Fruit fly (Drosophila melanogaster) whole organism, embryonic: ENCODE results near the gene CG14442.

Source experiments
- Abd-B ChIP-seq: fragments of 200-800 bp; sonication (Bioruptor generic); optimal IDR thresholded peaks from 2 replicates; lab custom pipeline; 2018; ENCODE audit warnings: missing biosample characterization, mild to moderate bottlenecking, missing genetic modification characterization, moderate library complexity
- Awh ChIP-seq: fragments of 200-800 bp; sonication (Bioruptor generic); IDR thresholded peaks from 2 replicates; pipeline ENCODE4, ENCODE4 v1.3.6; 2022; ENCODE audit warnings: missing biosample characterization, missing genetic modification characterization
- B-H2 ChIP-seq: fragments of 200-800 bp; sonication (Bioruptor generic); optimal IDR thresholded peaks from 2 replicates; lab custom pipeline; 2018; ENCODE audit warnings: missing biosample characterization, mild to moderate bottlenecking, missing genetic modification characterization
- CG10979 ChIP-seq: fragments of 200-800 bp; sonication (Bioruptor generic); optimal IDR thresholded peaks from 2 replicates; lab custom pipeline; 2018; ENCODE audit warnings: missing biosample characterization, mild to moderate bottlenecking, missing genetic modification characterization, moderate library complexity
- CG11696 ChIP-seq: fragments of 200-800 bp; sonication (Bioruptor generic); IDR thresholded peaks from 2 replicates; pipeline ENCODE4 v1.3.6; 2022; ENCODE audit warnings: missing biosample characterization, missing genetic modification characterization
- CG12071 ChIP-seq: fragments of 200-800 bp; sonication (Bioruptor generic); optimal IDR thresholded peaks from 3 replicates; lab custom pipeline; 2018; ENCODE audit warnings: missing biosample characterization, mild to moderate bottlenecking, missing genetic modification characterization
- CG12299 ChIP-seq: fragments of 200-800 bp; sonication (Bioruptor generic); optimal IDR thresholded peaks from 2 replicates; lab custom pipeline; 2018; ENCODE audit warnings: missing biosample characterization, mild to moderate bottlenecking, missing genetic modification characterization
- CG12391 ChIP-seq: fragments of 200-800 bp; sonication (Bioruptor generic); optimal IDR thresholded peaks from 3 replicates; lab custom pipeline; 2018; ENCODE audit warnings: missing biosample characterization, mild to moderate bottlenecking, missing genetic modification characterization, moderate library complexity
- CG12659 ChIP-seq: fragments of 200-800 bp; sonication (Bioruptor generic); optimal IDR thresholded peaks from 3 replicates; lab custom pipeline; 2017; ENCODE audit warnings: mild to moderate bottlenecking, missing biosample characterization, missing genetic modification reagents, missing genetic modification characterization
- CG12769 ChIP-seq: fragments of 200-800 bp; sonication (Bioruptor generic); optimal IDR thresholded peaks from 2 replicates; lab custom pipeline; 2019; ENCODE audit warnings: missing biosample characterization, mild to moderate bottlenecking, missing genetic modification characterization, moderate library complexity
- CG13123 ChIP-seq: fragments of 200-800 bp; sonication (Bioruptor generic); optimal IDR thresholded peaks from 2 replicates; lab custom pipeline; 2016; ENCODE audit warnings: missing biosample characterization, missing genetic modification characterization
- CG15011 ChIP-seq: fragments of 200-800 bp; sonication (Bioruptor generic); optimal IDR thresholded peaks from 3 replicates; lab custom pipeline; 2018; ENCODE audit warnings: missing biosample characterization, mild to moderate bottlenecking, missing genetic modification characterization
- CG17385 ChIP-seq: fragments of 200-800 bp; sonication (Bioruptor generic); optimal IDR thresholded peaks from 3 replicates; lab custom pipeline; 2018; ENCODE audit warnings: missing biosample characterization, mild to moderate bottlenecking, missing genetic modification characterization
- CG2129 ChIP-seq: fragments of 200-800 bp; sonication (Bioruptor generic); IDR thresholded peaks from 2 replicates; pipeline ENCODE4 v1.3.6; 2022; ENCODE audit warnings: missing biosample characterization, missing genetic modification characterization; ENCODE audit not compliant: partially characterized antibody
- CG30403 ChIP-seq: fragments of 200-800 bp; sonication (Bioruptor generic); optimal IDR thresholded peaks from 3 replicates; lab custom pipeline; 2016; ENCODE audit warnings: missing biosample characterization, missing genetic modification characterization
- CG30431 ChIP-seq: fragments of 200-800 bp; sonication (Bioruptor generic); optimal IDR thresholded peaks from 2 replicates; lab custom pipeline; 2017; ENCODE audit warnings: missing biosample characterization, missing genetic modification characterization
- CG31365 ChIP-seq: fragments of 200-800 bp; sonication (Bioruptor generic); optimal IDR thresholded peaks from 2 replicates; lab custom pipeline; 2018; ENCODE audit warnings: missing biosample characterization, mild to moderate bottlenecking, missing genetic modification characterization
- CG3407 ChIP-seq: fragments of 200-800 bp; sonication (Bioruptor generic); optimal IDR thresholded peaks from 2 replicates; lab custom pipeline; 2018; ENCODE audit warnings: missing biosample characterization, mild to moderate bottlenecking, missing genetic modification characterization
- CG4360 ChIP-seq: fragments of 200-800 bp; sonication (Bioruptor generic); IDR thresholded peaks from 2 replicates; pipeline ENCODE4 v1.3.6; 2022; ENCODE audit warnings: missing biosample characterization, missing genetic modification characterization
- CG7372 ChIP-seq: fragments of 200-800 bp; sonication (Bioruptor generic); IDR thresholded peaks from 2 replicates; pipeline ENCODE4 v1.3.6; 2022; ENCODE audit warnings: missing biosample characterization, missing genetic modification characterization
- CG8281 ChIP-seq: fragments of 200-800 bp; sonication (Bioruptor generic); optimal IDR thresholded peaks from 2 replicates; lab custom pipeline; 2018; ENCODE audit warnings: missing biosample characterization, mild to moderate bottlenecking, missing genetic modification characterization, moderate library complexity
- CG8359 ChIP-seq: fragments of 200-800 bp; sonication (Bioruptor generic); optimal IDR thresholded peaks from 2 replicates; lab custom pipeline; 2017; ENCODE audit warnings: missing biosample characterization, mild to moderate bottlenecking, missing genetic modification characterization, borderline replicate concordance
- CTCF ChIP-seq: fragments of 200-800 bp; sonication (Bioruptor generic); optimal IDR thresholded peaks from 2 replicates; lab custom pipeline; 2017; ENCODE audit warnings: missing biosample characterization, mild to moderate bottlenecking, missing genetic modification characterization, moderate library complexity
- HHEX ChIP-seq: fragments of 200-800 bp; sonication (Bioruptor generic); optimal IDR thresholded peaks from 3 replicates; lab custom pipeline; 2017; ENCODE audit warnings: missing biosample characterization, mild to moderate bottlenecking, missing genetic modification characterization, missing genetic modification reagents
- HmgZ ChIP-seq: fragments of 200-800 bp; sonication (Bioruptor generic); optimal IDR thresholded peaks from 2 replicates; lab custom pipeline; 2018; ENCODE audit warnings: missing biosample characterization, mild to moderate bottlenecking, missing genetic modification characterization
- Hmr ChIP-seq: fragments of 200-800 bp; sonication (Bioruptor generic); optimal IDR thresholded peaks from 3 replicates; lab custom pipeline; 2017; ENCODE audit warnings: mild to moderate bottlenecking, missing biosample characterization, missing genetic modification reagents, missing genetic modification characterization
- Hmx ChIP-seq: fragments of 200-800 bp; sonication (Bioruptor generic); optimal IDR thresholded peaks from 2 replicates; lab custom pipeline; 2016; ENCODE audit warnings: missing biosample characterization, missing genetic modification characterization
- Med ChIP-seq: fragments of 200-800 bp; sonication (Bioruptor generic); peaks from one replicate; lab custom pipeline; 2016; ENCODE audit warnings: missing biosample characterization, missing genetic modification characterization, mild to moderate bottlenecking, inconsistent platforms, moderate library complexity
- Meics ChIP-seq: fragments of 200-800 bp; sonication (Bioruptor generic); optimal IDR thresholded peaks from 2 replicates; lab custom pipeline; 2017; ENCODE audit warnings: missing biosample characterization, mild to moderate bottlenecking, missing genetic modification characterization
- Mrtf ChIP-seq: fragments of 200-800 bp; sonication (Bioruptor generic); IDR thresholded peaks from 3 replicates; pipeline ENCODE4 v1.3.6; 2022; ENCODE audit warnings: missing biosample characterization, missing genetic modification characterization
- Scr ChIP-seq: fragments of 200-800 bp; sonication (Bioruptor generic); IDR thresholded peaks from 2 replicates; pipeline ENCODE4 v1.3.6; 2022; ENCODE audit warnings: missing biosample characterization, missing genetic modification characterization; ENCODE audit not compliant: partially characterized antibody
- Tbp ChIP-seq: fragments of >200 bp; optimal IDR thresholded peaks from 2 replicates; lab custom pipeline; 2018; ENCODE audit warnings: missing biosample characterization, missing genetic modification characterization
- ac ChIP-seq: fragments of 200-800 bp; sonication (Bioruptor generic); optimal IDR thresholded peaks from 3 replicates; lab custom pipeline; 2017; ENCODE audit warnings: missing biosample characterization, mild to moderate bottlenecking, missing genetic modification characterization
- br ChIP-seq: fragments of >200 bp; optimal IDR thresholded peaks from 2 replicates; lab custom pipeline; 2017
- cato ChIP-seq: fragments of 200-800 bp; sonication (Bioruptor generic); optimal IDR thresholded peaks from 2 replicates; lab custom pipeline; 2016; ENCODE audit warnings: missing biosample characterization, missing genetic modification characterization, borderline replicate concordance
- dmrt11E ChIP-seq: fragments of 200-800 bp; sonication (Bioruptor generic); optimal IDR thresholded peaks from 3 replicates; lab custom pipeline; 2018; ENCODE audit warnings: missing biosample characterization, mild to moderate bottlenecking, missing genetic modification characterization, moderate library complexity
- ham ChIP-seq: fragments of 200-800 bp; sonication (Bioruptor generic); IDR thresholded peaks from 2 replicates; pipeline ENCODE4 v1.3.6; 2022; ENCODE audit warnings: missing biosample characterization, missing genetic modification characterization
- her ChIP-seq: fragments of 200-800 bp; sonication (Bioruptor generic); optimal IDR thresholded peaks from 2 replicates; lab custom pipeline; 2016; ENCODE audit warnings: missing biosample characterization, missing genetic modification characterization
- klu ChIP-seq: fragments of 200-800 bp; sonication (Bioruptor generic); IDR thresholded peaks from 2 replicates; pipeline ENCODE4 v1.3.6; 2022; ENCODE audit warnings: missing biosample characterization, missing genetic modification characterization
- lbe ChIP-seq: fragments of 200-800 bp; sonication (Bioruptor generic); optimal IDR thresholded peaks from 2 replicates; lab custom pipeline; 2016; ENCODE audit warnings: missing biosample characterization, mild to moderate bottlenecking, missing genetic modification characterization
- lola ChIP-seq, 3 experiments: fragments of >200 bp in 2 of 3; fragments of 200-800 bp in 1 of 3; sonication (Bioruptor generic) in 1 of 3; optimal IDR thresholded peaks; 2 replicates each; lab custom pipeline; 2017 to 2019; ENCODE audit warnings: missing biosample characterization in 3 of 3, missing genetic modification characterization in 3 of 3, mild to moderate bottlenecking in 1 of 3, moderate library complexity in 1 of 3
- phol ChIP-seq: fragments of 200-800 bp; sonication (Bioruptor generic); optimal IDR thresholded peaks from 3 replicates; lab custom pipeline; 2018; ENCODE audit warnings: missing biosample characterization, mild to moderate bottlenecking, missing genetic modification characterization, moderate library complexity
- schlank ChIP-seq: fragments of 200-800 bp; sonication (Bioruptor generic); optimal IDR thresholded peaks from 2 replicates; lab custom pipeline; 2018; ENCODE audit warnings: missing biosample characterization, mild to moderate bottlenecking, missing genetic modification characterization
- tx ChIP-seq: fragments of 200-800 bp; sonication (Bioruptor generic); optimal IDR thresholded peaks from 2 replicates; lab custom pipeline; 2016; ENCODE audit warnings: missing biosample characterization, missing genetic modification characterization
- unpg ChIP-seq: fragments of 200-800 bp; sonication (Bioruptor generic); optimal IDR thresholded peaks from 3 replicates; lab custom pipeline; 2018; ENCODE audit warnings: missing biosample characterization, mild to moderate bottlenecking, missing genetic modification characterization, moderate library complexity

Gene CG14442

DNA sequence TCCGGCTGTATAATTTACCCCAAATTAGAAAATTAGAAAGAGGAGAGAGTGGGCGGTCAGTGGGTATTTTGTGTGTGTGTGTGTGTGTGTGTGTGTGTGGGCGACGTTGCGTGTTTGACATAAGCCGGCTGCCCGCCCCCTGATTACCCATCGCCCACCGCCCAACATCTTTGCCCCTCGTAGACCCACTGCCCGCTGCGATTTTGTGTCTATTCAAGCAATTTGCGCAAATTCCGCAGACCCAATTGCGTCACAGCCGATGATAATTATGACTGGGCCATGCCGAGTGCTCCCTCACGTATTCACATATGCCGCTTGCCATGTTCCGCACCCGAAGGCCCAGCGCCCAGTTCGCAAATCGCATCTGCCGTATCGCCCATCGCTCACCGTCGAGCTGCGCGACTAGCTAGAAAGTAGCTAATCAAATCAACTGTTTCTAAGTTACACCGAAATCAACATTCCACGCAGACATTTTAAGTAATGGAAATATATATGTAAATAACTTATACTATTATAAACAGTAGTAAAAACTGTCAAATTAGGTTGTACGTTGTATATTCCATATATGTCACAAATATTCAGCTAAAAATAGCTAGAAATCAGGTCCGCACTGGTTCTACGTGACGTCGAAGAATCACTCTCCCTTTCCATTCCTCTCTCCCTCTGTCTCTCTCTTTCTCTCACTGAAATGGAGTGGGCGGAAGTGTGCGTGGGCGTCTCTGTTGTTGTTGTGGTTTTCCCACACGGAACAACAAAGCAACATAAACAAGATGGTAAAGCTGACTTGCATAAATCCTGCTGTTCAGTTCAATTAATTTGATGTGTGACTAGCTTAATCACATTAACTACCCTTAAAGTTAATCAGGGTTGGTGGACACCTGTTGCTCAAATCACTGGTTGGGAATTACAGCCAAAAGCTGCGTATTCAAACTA is 37.9 kb downstream of the CG14442 start (continued):
- no peak for TF ChIP-seq Hmx (GFP tag; lab: Kevin White, UChicago)
- peak in 1 of 3 experiments; percentile 28 for TF ChIP-seq lola (GFP tag; optimal IDR thresholded peaks at IDR 0.05; lab: Kevin White, UChicago)
- TF ChIP-seq CG12659: peak; percentile 30
- no peak for TF ChIP-seq CG7372
- TF ChIP-seq CG12391 (tag; lab: Kevin White, UChicago): peak; percentile 63
- no peak for TF ChIP-seq cato (GFP tag; lab: Kevin White, UChicago)
- TF ChIP-seq Scr: peak; percentile 15; the same call in 1 of the 2 replicates
- no peak for TF ChIP-seq CG8359 (GFP tag; lab: Kevin White, UChicago)
- TF ChIP-seq Mrtf (GFP tag; lab: Robert Waterston, UW): no peak
- TF ChIP-seq HmgZ (tag; lab: Kevin White, UChicago): peak; percentile 55
- TF ChIP-seq CG31365: no peak
- peak; percentile 57 for TF ChIP-seq Meics (GFP tag; lab: Kevin White, UChicago)
- TF ChIP-seq CG2129 (GFP tag; lab: Robert Waterston, UW): no peak
- TF ChIP-seq CG3407 (GFP tag; lab: Kevin White, UChicago): no peak
- TF ChIP-seq CG10979 (tag; lab: Kevin White, UChicago): peak; percentile 22
- TF ChIP-seq CG15011: peak; percentile 43
- peak; percentile 69 for TF ChIP-seq Hmr
- no peak for TF ChIP-seq CG12299 (tag; lab: Kevin White, UChicago)
- peak; percentile 40 for TF ChIP-seq CG17385 (GFP tag; lab: Kevin White, UChicago)
- TF ChIP-seq klu (GFP tag; lab: Robert Waterston, UW): peak; percentile 45
- TF ChIP-seq phol (tag; lab: Kevin White, UChicago): peak; percentile 42
- no peak for TF ChIP-seq CG13123 (GFP tag; lab: Kevin White, UChicago)
- no peak for TF ChIP-seq br (lab: Kevin White, UChicago)
- TF ChIP-seq schlank (tag; lab: Kevin White, UChicago): peak; percentile 37
- TF ChIP-seq unpg: peak; percentile 56
- no peak for TF ChIP-seq CG8281 (tag; lab: Kevin White, UChicago)
- TF ChIP-seq CG12071 (GFP tag; lab: Kevin White, UChicago): no peak
- TF ChIP-seq ac: no peak
- no peak for TF ChIP-seq Abd-B (GFP tag; lab: Kevin White, UChicago)
- TF ChIP-seq tx (GFP tag; lab: Kevin White, UChicago): no peak
- no peak for TF ChIP-seq Tbp (GFP tag; lab: Kevin White, UChicago)
- TF ChIP-seq Awh: no peak
- TF ChIP-seq CG30403 (GFP tag; lab: Kevin White, UChicago): peak; percentile 35
- TF ChIP-seq CTCF: no peak
- no peak for TF ChIP-seq dmrt11E
- TF ChIP-seq CG4360 (GFP tag; lab: Robert Waterston, UW): peak; percentile 79
- peak; percentile 46 for TF ChIP-seq HHEX (GFP tag; lab: Kevin White, UChicago)
- TF ChIP-seq CG12769 (tag; lab: Kevin White, UChicago): peak; percentile 60
- no peak for TF ChIP-seq CG11696 (GFP tag; lab: Robert Waterston, UW)
- TF ChIP-seq ham (GFP tag; lab: Robert Waterston, UW): no peak
- TF ChIP-seq lbe: peak; percentile 46
- peak; percentile 21 for TF ChIP-seq Med (GFP tag; lab: Kevin White, UChicago)
- TF ChIP-seq B-H2: peak; percentile 69
- no peak for TF ChIP-seq CG30431 (GFP tag; lab: Kevin White, UChicago)
- no peak for TF ChIP-seq her (GFP tag; lab: Kevin White, UChicago)
